Fruit fly (Drosophila melanogaster): ENCODE results near the gene beta-Man.

The beta-Man gene

DNA sequence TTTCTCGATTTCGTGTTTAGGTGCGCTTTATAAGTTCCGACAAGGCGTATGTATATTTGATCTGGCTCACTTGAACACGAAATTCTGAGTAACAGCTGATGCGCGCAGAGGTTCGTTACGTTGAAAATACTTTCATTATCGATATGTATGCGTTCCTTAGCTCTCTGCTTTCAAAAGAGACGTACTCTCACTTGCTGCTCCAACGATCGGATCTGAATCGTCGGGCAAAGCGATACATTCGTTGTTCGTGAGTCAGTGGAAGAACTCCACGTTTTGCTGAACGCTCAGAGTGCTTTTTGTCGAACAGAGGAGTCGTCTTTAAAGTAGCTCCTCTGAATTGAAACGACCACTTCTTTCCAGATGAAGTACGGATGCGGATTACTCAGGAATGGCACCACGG lies at the start of gene beta-Man (continued):
- no peak for TF ChIP-seq pb (GFP tag; optimal IDR thresholded peaks at IDR 0.05)
- TF ChIP-seq cato (GFP tag; optimal IDR thresholded peaks at IDR 0.05; ENCODE audit: borderline replicate concordance), result no peak
- TF ChIP-seq PHDP (tag; optimal IDR thresholded peaks at IDR 0.05), result no peak
- no peak for TF ChIP-seq gro (GFP tag; optimal IDR thresholded peaks at IDR 0.05)
- peak; percentile 61; the same call in 2 of the 3 replicates for TF ChIP-seq CG6791 (GFP tag; IDR thresholded peaks at IDR 0.05; ENCODE audit: partially characterized antibody)
- TF ChIP-seq HLHmδ (GFP tag; optimal IDR thresholded peaks at IDR 0.05), result peak; percentile 11
- no peak for TF ChIP-seq CG5180 (GFP tag; optimal IDR thresholded peaks at IDR 0.05)
- no peak for TF ChIP-seq GATAe (GFP tag; conservative IDR thresholded peaks at IDR 0.05)
- no peak for TF ChIP-seq salm (tag; optimal IDR thresholded peaks at IDR 0.05)
- TF ChIP-seq CG14860 (GFP tag; IDR thresholded peaks at IDR 0.05; ENCODE audit: partially characterized antibody), result no peak
- TF ChIP-seq MESR4 (GFP tag; optimal IDR thresholded peaks at IDR 0.05), result peak; percentile 44
- TF ChIP-seq CG16779 (GFP tag; IDR thresholded peaks at IDR 0.05), result no peak
- TF ChIP-seq Sry-δ (GFP tag; optimal IDR thresholded peaks at IDR 0.05), result peak; percentile 51
- no peak for TF ChIP-seq so (GFP tag; IDR thresholded peaks at IDR 0.05)
- no peak for TF ChIP-seq hb (GFP tag; IDR thresholded peaks at IDR 0.05; ENCODE audit: partially characterized antibody)
- TF ChIP-seq HLH3B (GFP tag; IDR thresholded peaks at IDR 0.05), result no peak
- TF ChIP-seq Dfd (GFP tag; optimal IDR thresholded peaks at IDR 0.05), result no peak
- TF ChIP-seq CG13123 (GFP tag; optimal IDR thresholded peaks at IDR 0.05), result no peak
- TF ChIP-seq CG15479 (GFP tag; optimal IDR thresholded peaks at IDR 0.05), result no peak
- no peak for TF ChIP-seq CG18262 (tag; optimal IDR thresholded peaks at IDR 0.05)
- no peak for TF ChIP-seq psq (GFP tag; optimal IDR thresholded peaks at IDR 0.05)
- no peak for TF ChIP-seq ken (GFP tag; IDR thresholded peaks at IDR 0.05)
- no peak for TF ChIP-seq Bdp1 (GFP tag; optimal IDR thresholded peaks at IDR 0.05)
- peak; percentile 57; the same call in 1 of the 2 replicates for TF ChIP-seq MBD-R2 (GFP tag; IDR thresholded peaks at IDR 0.05)
- TF ChIP-seq CG10267 (tag; optimal IDR thresholded peaks at IDR 0.05), result no peak
- TF ChIP-seq HmgZ (tag; optimal IDR thresholded peaks at IDR 0.05), result peak; percentile 50
- TF ChIP-seq ham (GFP tag; IDR thresholded peaks at IDR 0.05), result no peak
- peak; percentile 12 for TF ChIP-seq CG2116 (GFP tag; optimal IDR thresholded peaks at IDR 0.05)
- no peak for TF ChIP-seq repo (GFP tag; optimal IDR thresholded peaks at IDR 0.05)
- TF ChIP-seq CG10366 (GFP tag; IDR thresholded peaks at IDR 0.05), result no peak
- TF ChIP-seq CG10565 (GFP tag; optimal IDR thresholded peaks at IDR 0.05), result no peak
- TF ChIP-seq CG6689 (GFP tag; IDR thresholded peaks at IDR 0.05), result no peak
- no peak for TF ChIP-seq sqz (GFP tag; optimal IDR thresholded peaks at IDR 0.05)
- TF ChIP-seq Nf-YA (GFP tag; IDR thresholded peaks at IDR 0.05), result no peak
- no peak for TF ChIP-seq Fer2 (tag; optimal IDR thresholded peaks at IDR 0.05)
- TF ChIP-seq Ssrp (tag; optimal IDR thresholded peaks at IDR 0.05), result no peak
- TF ChIP-seq bcd (GFP tag; optimal IDR thresholded peaks at IDR 0.05), result no peak
- no peak for TF ChIP-seq NK7.1 (GFP tag; optimal IDR thresholded peaks at IDR 0.05)
- no peak for TF ChIP-seq Antp (GFP tag; optimal IDR thresholded peaks at IDR 0.05)
- no peak for TF ChIP-seq Fer3 (tag; optimal IDR thresholded peaks at IDR 0.05)
- TF ChIP-seq C15 (GFP tag; IDR thresholded peaks at IDR 0.05), result no peak
- no peak for TF ChIP-seq Optix (GFP tag; IDR thresholded peaks at IDR 0.05)
- TF ChIP-seq eve (GFP tag; optimal IDR thresholded peaks at IDR 0.05), result no peak
- TF ChIP-seq CG14050 (GFP tag; IDR thresholded peaks at IDR 0.05), result no peak
- TF ChIP-seq pum (GFP tag; optimal IDR thresholded peaks at IDR 0.05), result no peak
- TF ChIP-seq dm (GFP tag; optimal IDR thresholded peaks at IDR 0.05), result peak; percentile 32
- no peak for TF ChIP-seq gem (tag; optimal IDR thresholded peaks at IDR 0.05)
- TF ChIP-seq Dek (tag; optimal IDR thresholded peaks at IDR 0.05), result no peak
- TF ChIP-seq CG14014 (GFP tag; IDR thresholded peaks at IDR 0.05), result no peak
- peak; percentile 25 for TF ChIP-seq Side (GFP tag; optimal IDR thresholded peaks at IDR 0.05)
- peak; percentile 9 for TF ChIP-seq CG3163 (GFP tag; optimal IDR thresholded peaks at IDR 0.05)
- no peak for TF ChIP-seq CG15011 (GFP tag; optimal IDR thresholded peaks at IDR 0.05)
